Worm (Caenorhabditis elegans) whole organism, mixed stage, embryonic: Measurements from ENCODE around the gene pqn-27.

ENCODE experiments used
- M03D4.4 ChIP-seq: sonication (generic microtip); optimal IDR thresholded peaks from 2 replicates; lab custom pipeline; 2017; ENCODE audit warnings: mild to moderate bottlenecking, missing genetic modification characterization, missing compliant biosample characterization
- bed-3 ChIP-seq: fragments of 200-800 bp; sonication (Bioruptor generic); optimal IDR thresholded peaks from 3 replicates; lab custom pipeline; 2018; ENCODE audit warnings: mild to moderate bottlenecking, missing genetic modification characterization, moderate library complexity, missing compliant biosample characterization
- blmp-1 ChIP-seq: fragments of 150-350 bp; optimal IDR thresholded peaks from 2 replicates; lab custom pipeline; 2014; ENCODE audit warnings: missing biosample characterization, missing genetic modification characterization
- ceh-39 ChIP-seq: fragments of 150-350 bp; optimal IDR thresholded peaks from 2 replicates; lab custom pipeline; 2014; ENCODE audit warnings: missing biosample characterization, missing genetic modification characterization
- ceh-43 ChIP-seq: fragments of 200-800 bp; sonication (Bioruptor generic); optimal IDR thresholded peaks from 2 replicates; lab custom pipeline; 2018; ENCODE audit warnings: mild to moderate bottlenecking, missing genetic modification characterization, moderate library complexity, missing compliant biosample characterization
- ceh-83 ChIP-seq: fragments of 200-800 bp; sonication (Bioruptor generic); optimal IDR thresholded peaks from 2 replicates; lab custom pipeline; 2018; ENCODE audit warnings: mild to moderate bottlenecking, missing genetic modification characterization, missing compliant biosample characterization
- ces-1 ChIP-seq: fragments of 150-350 bp; optimal IDR thresholded peaks from 2 replicates; lab custom pipeline; 2014; ENCODE audit warnings: missing biosample characterization, missing genetic modification reagents, missing genetic modification characterization
- cnd-1 ChIP-seq: fragments of 200-800 bp; sonication (Bioruptor generic); optimal IDR thresholded peaks from 2 replicates; lab custom pipeline; 2018; ENCODE audit warnings: mild to moderate bottlenecking, missing genetic modification characterization, missing compliant biosample characterization
- drap-1 ChIP-seq: fragments of 200-800 bp; sonication (Bioruptor generic); optimal IDR thresholded peaks from 3 replicates; lab custom pipeline; 2018; ENCODE audit warnings: mild to moderate bottlenecking, missing genetic modification characterization, missing compliant biosample characterization
- elt-1 ChIP-seq: sonication (generic microtip); optimal IDR thresholded peaks from 2 replicates; lab custom pipeline; 2017; ENCODE audit warnings: missing genetic modification characterization, mild to moderate bottlenecking, missing compliant biosample characterization, antibody characterized with exemption, moderate library complexity, borderline replicate concordance; ENCODE audit not compliant: insufficient read depth
- elt-3 ChIP-seq: fragments of 150-350 bp; optimal IDR thresholded peaks from 2 replicates; lab custom pipeline; 2014; ENCODE audit warnings: missing biosample characterization, missing genetic modification characterization
- flh-1 ChIP-seq: fragments of 200-800 bp; sonication (Bioruptor generic); optimal IDR thresholded peaks from 2 replicates; lab custom pipeline; 2018; ENCODE audit warnings: mild to moderate bottlenecking, missing genetic modification characterization, moderate library complexity, missing compliant biosample characterization
- ham-2 ChIP-seq: fragments of 200-800 bp; sonication (Bioruptor generic); optimal IDR thresholded peaks from 2 replicates; lab custom pipeline; 2018; ENCODE audit warnings: mild to moderate bottlenecking, missing genetic modification characterization, missing compliant biosample characterization
- hlh-1 ChIP-seq: fragments of 150-350 bp; optimal IDR thresholded peaks from 2 replicates; lab custom pipeline; 2014; ENCODE audit warnings: missing biosample characterization, missing genetic modification reagents, missing genetic modification characterization
- lin-13 ChIP-seq: fragments of 150-350 bp; optimal IDR thresholded peaks from 2 replicates; lab custom pipeline; 2014; ENCODE audit warnings: missing biosample characterization, missing genetic modification characterization
- lin-32 ChIP-seq: fragments of 200-800 bp; sonication (Bioruptor generic); optimal IDR thresholded peaks from 2 replicates; lab custom pipeline; 2018; ENCODE audit warnings: mild to moderate bottlenecking, missing genetic modification characterization, missing compliant biosample characterization
- lsy-2 ChIP-seq: fragments of 150-350 bp; optimal IDR thresholded peaks from 2 replicates; lab custom pipeline; 2014; ENCODE audit warnings: missing biosample characterization, missing genetic modification characterization
- mab-5 ChIP-seq: fragments of 150-350 bp; optimal IDR thresholded peaks from 2 replicates; lab custom pipeline; 2014; ENCODE audit warnings: missing biosample characterization, missing genetic modification characterization
- mep-1 ChIP-seq: fragments of 150-350 bp; optimal IDR thresholded peaks from 2 replicates; lab custom pipeline; 2017; ENCODE audit warnings: missing biosample characterization, missing genetic modification reagents, missing genetic modification characterization, inconsistent platforms
- mls-2 ChIP-seq: sonication (generic microtip); optimal IDR thresholded peaks from 2 replicates; lab custom pipeline; 2016; ENCODE audit warnings: mild to moderate bottlenecking, missing genetic modification characterization, moderate library complexity, missing compliant biosample characterization
- nhr-12 ChIP-seq: fragments of 150-350 bp; optimal IDR thresholded peaks from 2 replicates; lab custom pipeline; 2014; ENCODE audit warnings: missing biosample characterization, missing genetic modification characterization
- nhr-2 ChIP-seq: fragments of 150-350 bp; optimal IDR thresholded peaks from 2 replicates; lab custom pipeline; 2014; ENCODE audit warnings: missing biosample characterization, missing genetic modification characterization
- nhr-28 ChIP-seq: fragments of 150-350 bp; optimal IDR thresholded peaks from 2 replicates; lab custom pipeline; 2014; ENCODE audit warnings: missing biosample characterization, missing genetic modification characterization
- nhr-76 ChIP-seq: sonication (generic microtip); optimal IDR thresholded peaks from 2 replicates; lab custom pipeline; 2017; ENCODE audit warnings: missing biosample characterization, missing genetic modification characterization
- pha-4 ChIP-seq: fragments of 150-350 bp; optimal IDR thresholded peaks from 2 replicates; lab custom pipeline; 2018; ENCODE audit warnings: missing biosample characterization, missing genetic modification reagents, missing genetic modification characterization
- sem-2 ChIP-seq: fragments of 200-800 bp; sonication (Bioruptor generic); optimal IDR thresholded peaks from 2 replicates; lab custom pipeline; 2018; ENCODE audit warnings: mild to moderate bottlenecking, missing genetic modification characterization, missing compliant biosample characterization
- snpc-4 ChIP-seq: fragments of 150-350 bp; optimal IDR thresholded peaks from 2 replicates; lab custom pipeline; 2014; ENCODE audit warnings: missing biosample characterization, missing genetic modification characterization
- sptf-1 ChIP-seq: sonication (generic microtip); optimal IDR thresholded peaks from 2 replicates; lab custom pipeline; 2017; ENCODE audit warnings: mild to moderate bottlenecking, missing genetic modification characterization, moderate library complexity, missing compliant biosample characterization
- tbx-8 ChIP-seq: fragments of 200-800 bp; sonication (Bioruptor generic); optimal IDR thresholded peaks from 2 replicates; lab custom pipeline; 2018; ENCODE audit warnings: mild to moderate bottlenecking, missing genetic modification characterization, moderate library complexity, missing compliant biosample characterization
- unc-120 ChIP-seq: sonication (generic microtip); optimal IDR thresholded peaks from 2 replicates; lab custom pipeline; 2017; ENCODE audit warnings: missing genetic modification characterization, missing compliant biosample characterization; ENCODE audit not compliant: poor library complexity, severe bottlenecking
- unc-39 ChIP-seq: fragments of 150-350 bp; optimal IDR thresholded peaks from 2 replicates; lab custom pipeline; 2014; ENCODE audit warnings: missing biosample characterization, missing genetic modification characterization
- unc-62 ChIP-seq: fragments of 150-350 bp; optimal IDR thresholded peaks from 2 replicates; lab custom pipeline; 2014; ENCODE audit warnings: missing biosample characterization, missing genetic modification reagents, missing genetic modification characterization
- zip-8 ChIP-seq: fragments of 150-350 bp; optimal IDR thresholded peaks from 2 replicates; lab custom pipeline; 2014; ENCODE audit warnings: missing biosample characterization, missing genetic modification characterization
- ztf-11 ChIP-seq: fragments of 150-350 bp; optimal IDR thresholded peaks from 2 replicates; lab custom pipeline; 2014; ENCODE audit warnings: missing biosample characterization, missing genetic modification characterization

The pqn-27 gene

ce11 chrII:13485119-13485518, 24.7 kb upstream of the pqn-27 start:
- TF ChIP-seq cnd-1 (tag; lab: Kevin White, UChicago) (no peak), elt-1 (no peak), nhr-28 (tag; lab: Kevin White, UChicago) (no peak), elt-3 (tag; lab: Kevin White, UChicago) (no peak), lsy-2 (tag; lab: Kevin White, UChicago) (no peak), sptf-1 (tag; lab: Kevin White, UChicago) (no peak), unc-39 (tag; lab: Kevin White, UChicago) (no peak), lin-32 (GFP tag; lab: Kevin White, UChicago) (no peak), mls-2 (tag; lab: Kevin White, UChicago) (no peak), ces-1 (GFP tag; lab: Kevin White, UChicago) (no peak), M03D4.4 (tag; lab: Kevin White, UChicago) (no peak), ceh-83 (GFP tag; lab: Kevin White, UChicago) (no peak), blmp-1 (tag; lab: Kevin White, UChicago) (no peak), flh-1 (no peak), unc-62 (no peak), drap-1 (GFP tag; lab: Kevin White, UChicago) (no peak), nhr-76 (no peak), unc-120 (no peak)

ce11 chrII:13484108-13484507, 23.7 kb upstream of the pqn-27 start:
- TF ChIP-seq blmp-1 (tag; lab: Kevin White, UChicago) (no peak), tbx-8 (GFP tag; lab: Kevin White, UChicago) (no peak), nhr-2 (tag; lab: Kevin White, UChicago) (no peak), elt-1 (no peak), ceh-83 (GFP tag; lab: Kevin White, UChicago) (no peak), ztf-11 (tag; lab: Kevin White, UChicago) (no peak), mab-5 (tag; lab: Kevin White, UChicago) (no peak), nhr-28 (tag; lab: Kevin White, UChicago) (no peak), mep-1 (tag; lab: Kevin White, UChicago) (no peak), ceh-39 (tag; lab: Kevin White, UChicago) (no peak), nhr-12 (no peak), drap-1 (GFP tag; lab: Kevin White, UChicago) (no peak), nhr-76 (no peak), unc-39 (tag; lab: Kevin White, UChicago) (no peak), sem-2 (GFP tag; lab: Kevin White, UChicago) (no peak), M03D4.4 (tag; lab: Kevin White, UChicago) (no peak), snpc-4 (tag; lab: Kevin White, UChicago) (no peak), pha-4 (tag; lab: Kevin White, UChicago) (no peak), flh-1 (no peak)

- TF ChIP-seq zip-8 (tag; lab: Kevin White, UChicago) (peak; percentile 68), hlh-1 (tag; lab: Kevin White, UChicago) (no peak), nhr-12 (no peak)
Observed at ce11 chrII:13481781-13482455, 21.5 kb upstream of the pqn-27 start, which contains the start of gene E01G4.6. TSS of gene E01G4.6 (plus strand) at chrII:13482405.

- TF ChIP-seq nhr-12 (no peak), mep-1 (tag; lab: Kevin White, UChicago) (no peak), nhr-28 (tag; lab: Kevin White, UChicago) (no peak), snpc-4 (tag; lab: Kevin White, UChicago) (no peak), lsy-2 (tag; lab: Kevin White, UChicago) (no peak), lin-32 (GFP tag; lab: Kevin White, UChicago) (no peak), ztf-11 (tag; lab: Kevin White, UChicago) (no peak)
Observed at ce11 chrII:13479424-13479823, 19.0 kb upstream of the pqn-27 start.

- TF ChIP-seq sem-2 (GFP tag; lab: Kevin White, UChicago) (no peak), cnd-1 (tag; lab: Kevin White, UChicago) (no peak), elt-3 (tag; lab: Kevin White, UChicago) (no peak), unc-62 (no peak), lin-32 (GFP tag; lab: Kevin White, UChicago) (no peak), sptf-1 (tag; lab: Kevin White, UChicago) (peak; percentile 28), ceh-83 (GFP tag; lab: Kevin White, UChicago) (no peak), ceh-39 (tag; lab: Kevin White, UChicago) (no peak), ztf-11 (tag; lab: Kevin White, UChicago) (no peak), blmp-1 (tag; lab: Kevin White, UChicago) (no peak), nhr-28 (tag; lab: Kevin White, UChicago) (no peak), snpc-4 (tag; lab: Kevin White, UChicago) (no peak), unc-120 (no peak), tbx-8 (GFP tag; lab: Kevin White, UChicago) (no peak), elt-1 (no peak), lsy-2 (tag; lab: Kevin White, UChicago) (peak; percentile 32), zip-8 (tag; lab: Kevin White, UChicago) (no peak), mls-2 (tag; lab: Kevin White, UChicago) (no peak), M03D4.4 (tag; lab: Kevin White, UChicago) (peak; percentile 8), mab-5 (tag; lab: Kevin White, UChicago) (no peak), nhr-76 (no peak), drap-1 (GFP tag; lab: Kevin White, UChicago) (no peak), ceh-43 (GFP tag; lab: Kevin White, UChicago) (no peak), ham-2 (GFP tag; lab: Kevin White, UChicago) (no peak), bed-3 (no peak), lin-13 (tag; lab: Kevin White, UChicago) (no peak), hlh-1 (tag; lab: Kevin White, UChicago) (no peak), flh-1 (no peak), pha-4 (tag; lab: Kevin White, UChicago) (no peak), unc-39 (tag; lab: Kevin White, UChicago) (no peak), nhr-2 (tag; lab: Kevin White, UChicago) (no peak), nhr-12 (no peak), mep-1 (tag; lab: Kevin White, UChicago) (peak; percentile 41)
Observed at ce11 chrII:13477230-13477629, 16.8 kb upstream of the pqn-27 start.
